Fruit fly (Drosophila melanogaster) S2 (cell line): ENCODE measurements around the gene CG42654.

Experiments used
- CG8478 ChIP-seq: fragments of >200 bp; optimal IDR thresholded peaks from 2 replicates; lab custom pipeline; 2018
- CTCF ChIP-seq, 2 experiments: fragments of >200 bp; optimal IDR thresholded peaks; 2 replicates each; lab custom pipeline; 2018

dm6 chr3L:19939024-19939423 lies 15.3 kb downstream of the CG42654 start, which contains the start of gene Ac76E:
- TF ChIP-seq CTCF (optimal IDR thresholded peaks at IDR 0.05; lab: Kevin White, UChicago) (no peak), CG8478 (lab: Kevin White, UChicago) (no peak)
